Fruit fly (Drosophila melanogaster) S2 (cell line): Measurements from ENCODE around the gene CG15296.

Experiments used
- CG8478 ChIP-seq: fragments of >200 bp; optimal IDR thresholded peaks from 2 replicates; lab custom pipeline; 2018
- CTCF ChIP-seq, 2 experiments: fragments of >200 bp; optimal IDR thresholded peaks; 2 replicates each; lab custom pipeline; 2018

- TF ChIP-seq CG8478 (lab: Kevin White, UChicago): no peak
- no peak for TF ChIP-seq CTCF (optimal IDR thresholded peaks at IDR 0.05; lab: Kevin White, UChicago)
These were observed 2.2 kb downstream of the CG15296 start for dm6 chrX:10564145-10564544.
